Fruit fly (Drosophila melanogaster): ENCODE results near the gene btsz.

The btsz gene

DNA sequence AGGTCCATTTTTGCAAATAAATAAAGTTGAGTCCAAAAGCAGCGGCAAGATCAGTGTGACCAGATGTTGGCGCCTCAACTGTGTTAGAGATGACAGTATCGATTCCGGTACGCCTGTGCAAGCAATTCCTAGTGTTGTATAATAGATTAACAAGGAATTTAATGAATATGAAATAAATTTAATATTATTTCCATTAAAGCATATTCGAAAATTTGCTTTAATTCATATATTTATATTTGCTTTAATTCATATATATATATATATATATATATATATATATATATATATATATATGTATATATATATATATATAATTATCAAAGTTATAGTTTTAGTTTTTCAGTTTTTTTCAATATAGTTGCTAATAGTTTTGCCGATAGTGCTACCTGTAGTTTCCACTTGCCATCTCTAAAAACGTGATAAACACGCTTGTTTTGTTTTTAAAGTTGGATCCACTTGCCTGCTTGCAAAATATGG lies 23.0 kb upstream of the btsz start, which contains the start of the genes Nup93-2 and CG3817 (continued):
- TF ChIP-seq psq (GFP tag; optimal IDR thresholded peaks at IDR 0.05): no peak
- peak; percentile 56; the same call in 2 of the 3 replicates for TF ChIP-seq Doc3 (GFP tag; IDR thresholded peaks at IDR 0.05; ENCODE audit: partially characterized antibody)
- peak; percentile 26; the same call in 1 of the 2 replicates for TF ChIP-seq Ada2b (GFP tag; IDR thresholded peaks at IDR 0.05)
- peak; percentile 6 for TF ChIP-seq maf-S (GFP tag; optimal IDR thresholded peaks at IDR 0.05)
- TF ChIP-seq pum (GFP tag; optimal IDR thresholded peaks at IDR 0.05): peak; percentile 57
- TF ChIP-seq CG15011 (GFP tag; optimal IDR thresholded peaks at IDR 0.05): no peak
- peak; percentile 36 for TF ChIP-seq org-1 (GFP tag; optimal IDR thresholded peaks at IDR 0.05)
- TF ChIP-seq CG1529 (GFP tag; optimal IDR thresholded peaks at IDR 0.05): no peak
- TF ChIP-seq Fer1 (GFP tag; optimal IDR thresholded peaks at IDR 0.05): no peak
- peak; percentile 69 for TF ChIP-seq ind (GFP tag; optimal IDR thresholded peaks at IDR 0.05)
- TF ChIP-seq CG1647 (GFP tag; optimal IDR thresholded peaks at IDR 0.05): peak; percentile 18
- TF ChIP-seq Aef1 (GFP tag; IDR thresholded peaks at IDR 0.05): peak; percentile 84
- TF ChIP-seq sug (tag; optimal IDR thresholded peaks at IDR 0.05): peak; percentile 84
- TF ChIP-seq MESR4 (GFP tag; optimal IDR thresholded peaks at IDR 0.05): no peak
- no peak for TF ChIP-seq cato (GFP tag; optimal IDR thresholded peaks at IDR 0.05; ENCODE audit: borderline replicate concordance)
- peak; percentile 57 for TF ChIP-seq CG1602 (GFP tag; optimal IDR thresholded peaks at IDR 0.05)
- no peak for TF ChIP-seq pan (optimal IDR thresholded peaks at IDR 0.05)
- TF ChIP-seq pan (GFP tag; optimal IDR thresholded peaks at IDR 0.05 in 1 of 2, IDR thresholded peaks at IDR 0.05 in 1 of 2): peak in 1 of 2 experiments; percentile 46
- peak; percentile 44 for TF ChIP-seq CoRest (tag; optimal IDR thresholded peaks at IDR 0.05)
- TF ChIP-seq bcd (GFP tag; optimal IDR thresholded peaks at IDR 0.05): peak; percentile 44
- peak; percentile 41 for TF ChIP-seq Dref (GFP tag; IDR thresholded peaks at IDR 0.05)
- TF ChIP-seq CG10321 (GFP tag; IDR thresholded peaks at IDR 0.05): no peak
- peak; percentile 81 for TF ChIP-seq stwl (tag; optimal IDR thresholded peaks at IDR 0.05)
- TF ChIP-seq CG18011 (GFP tag; optimal IDR thresholded peaks at IDR 0.05): no peak
- peak; percentile 34 for TF ChIP-seq CG9437 (GFP tag; optimal IDR thresholded peaks at IDR 0.05)
- TF ChIP-seq sim (GFP tag; IDR thresholded peaks at IDR 0.05): no peak
- peak; percentile 52 for TF ChIP-seq Ets97D (GFP tag; optimal IDR thresholded peaks at IDR 0.05)
- TF ChIP-seq Max (GFP tag; optimal IDR thresholded peaks at IDR 0.05): no peak
- peak; percentile 45 for TF ChIP-seq CG9797 (GFP tag; optimal IDR thresholded peaks at IDR 0.05)
- peak; percentile 95 for TF ChIP-seq nmo (GFP tag; optimal IDR thresholded peaks at IDR 0.05)
- peak; percentile 78 for TF ChIP-seq CG32532 (GFP tag; IDR thresholded peaks at IDR 0.05)
- no peak for TF ChIP-seq CG10565 (GFP tag; optimal IDR thresholded peaks at IDR 0.05)
- no peak for TF ChIP-seq Jarid2 (GFP tag; optimal IDR thresholded peaks at IDR 0.05)
- peak; percentile 89 for TF ChIP-seq CG17361 (GFP tag; IDR thresholded peaks at IDR 0.05)
- TF ChIP-seq CG17802 (tag; optimal IDR thresholded peaks at IDR 0.05): no peak
- peak; percentile 85 for TF ChIP-seq phol (tag; optimal IDR thresholded peaks at IDR 0.05)
- peak; percentile 50 for TF ChIP-seq CG1603 (tag; optimal IDR thresholded peaks at IDR 0.05)
- TF ChIP-seq Ets65A (GFP tag): peak; percentile 97
- peak; percentile 30 for TF ChIP-seq Nf-YB (GFP tag; optimal IDR thresholded peaks at IDR 0.05)
- TF ChIP-seq Six4 (GFP tag; optimal IDR thresholded peaks at IDR 0.05): peak; percentile 58
- TF ChIP-seq CG6791 (GFP tag; IDR thresholded peaks at IDR 0.05; ENCODE audit: partially characterized antibody): peak; percentile 65; the same call in 2 of the 3 replicates
- peak; percentile 77; the same call in 2 of the 3 replicates for TF ChIP-seq CG11456 (GFP tag; IDR thresholded peaks at IDR 0.05)
- TF ChIP-seq CG11247 (GFP tag; IDR thresholded peaks at IDR 0.05): peak; percentile 25; the same call in 1 of the 2 replicates
- peak; percentile 60 for TF ChIP-seq sisA (GFP tag; IDR thresholded peaks at IDR 0.05)
- peak; percentile 45 for TF ChIP-seq tin (GFP tag; optimal IDR thresholded peaks at IDR 0.05)
- TF ChIP-seq Dll (GFP tag; IDR thresholded peaks at IDR 0.05; ENCODE audit: partially characterized antibody): peak; percentile 60; the same call in 1 of the 4 replicates
- TF ChIP-seq CG31388 (GFP tag; optimal IDR thresholded peaks at IDR 0.05): no peak
- TF ChIP-seq emc (GFP tag; optimal IDR thresholded peaks at IDR 0.05): no peak
- no peak for TF ChIP-seq yki (optimal IDR thresholded peaks at IDR 0.05)
- TF ChIP-seq otp (GFP tag; IDR thresholded peaks at IDR 0.05): no peak
- no peak for TF ChIP-seq ham (GFP tag; IDR thresholded peaks at IDR 0.05)
